Worm (Caenorhabditis elegans): Measurements from ENCODE around the gene C15C7.4.

The C15C7.4 gene

ce11 chrX:3111066-3111465, 34.3 kb upstream of the C15C7.4 start:
- TF ChIP-seq unc-42 (tag; optimal IDR thresholded peaks at IDR 0.05) (peak; percentile 71), fkh-10 (GFP tag; optimal IDR thresholded peaks at IDR 0.05) (no peak), unc-3 (GFP tag; conservative IDR thresholded peaks at IDR 0.05) (no peak), unc-3 (tag; optimal IDR thresholded peaks at IDR 0.05) (peak; percentile 4)

ce11 chrX:3111687-3112086, 33.7 kb upstream of the C15C7.4 start:
- TF ChIP-seq ceh-24 (tag; optimal IDR thresholded peaks at IDR 0.05) = no peak
- TF ChIP-seq zip-5 (tag; optimal IDR thresholded peaks at IDR 0.05) = no peak
- peak; percentile 12 for TF ChIP-seq unc-55 (GFP tag; optimal IDR thresholded peaks at IDR 0.05)
- peak; percentile 14 for TF ChIP-seq unc-42 (tag; optimal IDR thresholded peaks at IDR 0.05)

- TF ChIP-seq ceh-22 (tag; optimal IDR thresholded peaks at IDR 0.05) (no peak), pqm-1 (tag; optimal IDR thresholded peaks at IDR 0.05) (no peak), eyg-1 (tag; optimal IDR thresholded peaks at IDR 0.05) (no peak), dmd-4 (tag; optimal IDR thresholded peaks at IDR 0.05; ENCODE audit: borderline replicate concordance) (no peak), mec-3 (tag; optimal IDR thresholded peaks at IDR 0.05; ENCODE audit: borderline replicate concordance) (no peak), fax-1 (tag; optimal IDR thresholded peaks at IDR 0.05) (no peak), tbx-7 (tag; optimal IDR thresholded peaks at IDR 0.05) (no peak), rnt-1 (tag; optimal IDR thresholded peaks at IDR 0.05) (no peak), tbx-2 (tag; optimal IDR thresholded peaks at IDR 0.05) (no peak), ceh-18 (tag; optimal IDR thresholded peaks at IDR 0.05) (no peak), sox-2 (GFP tag; IDR thresholded peaks at IDR 0.05) (no peak), ets-4 (tag; optimal IDR thresholded peaks at IDR 0.05) (no peak), Y22D7AL.16 (tag; optimal IDR thresholded peaks at IDR 0.05) (no peak), syd-9 (tag; optimal IDR thresholded peaks at IDR 0.05) (no peak), hlh-13 (GFP tag; optimal IDR thresholded peaks at IDR 0.05) (no peak), nhr-232 (tag; optimal IDR thresholded peaks at IDR 0.05) (no peak), ceh-9 (tag; optimal IDR thresholded peaks at IDR 0.05) (no peak)
Measured at ce11 chrX:3112946-3113427, 32.4 kb upstream of the C15C7.4 start, which contains the start of gene gpd-3. Gene gpd-3 (minus strand): TSS chrX:3113341.

ce11 chrX:3114306-3115133, 30.8 kb upstream of the C15C7.4 start, which contains the start of gene gpd-2:
Gene gpd-2 (minus strand): TSS chrX:3114689.
- TF ChIP-seq che-1 (tag; optimal IDR thresholded peaks at IDR 0.05) (no peak), nfya-1 (tag; optimal IDR thresholded peaks at IDR 0.05) (no peak), hlh-15 (tag; optimal IDR thresholded peaks at IDR 0.05) (no peak), ceh-14 (tag; optimal IDR thresholded peaks at IDR 0.05) (no peak), lim-6 (tag; optimal IDR thresholded peaks at IDR 0.05) (no peak), ceh-48 (tag; optimal IDR thresholded peaks at IDR 0.05) (no peak), ceh-34 (tag; optimal IDR thresholded peaks at IDR 0.05) (no peak), elt-4 (tag; optimal IDR thresholded peaks at IDR 0.05) (no peak), ceh-24 (tag; optimal IDR thresholded peaks at IDR 0.05) (no peak), pqm-1 (tag; optimal IDR thresholded peaks at IDR 0.05) (no peak)

ce11 chrX:3115134-3116032, 30.0 kb upstream of the C15C7.4 start:
- peak; percentile 27 for TF ChIP-seq elt-2 (tag; optimal IDR thresholded peaks at IDR 0.05)
- no peak for TF ChIP-seq pqm-1 (tag; optimal IDR thresholded peaks at IDR 0.05)
- TF ChIP-seq zip-5 (tag; optimal IDR thresholded peaks at IDR 0.05) = no peak
- no peak for TF ChIP-seq T23F11.4 (GFP tag; optimal IDR thresholded peaks at IDR 0.05)
- TF ChIP-seq dve-1 (tag; optimal IDR thresholded peaks at IDR 0.05) = no peak
- TF ChIP-seq hlh-6 (tag; optimal IDR thresholded peaks at IDR 0.05) = no peak
- no peak for TF ChIP-seq ceh-14 (tag; optimal IDR thresholded peaks at IDR 0.05)
- no peak for TF ChIP-seq odd-2 (tag; optimal IDR thresholded peaks at IDR 0.05)
- TF ChIP-seq hlh-30 (tag; optimal IDR thresholded peaks at IDR 0.05; ENCODE audit: insufficient read depth) = peak; percentile 7
- peak; percentile 34 for TF ChIP-seq mec-3 (tag; optimal IDR thresholded peaks at IDR 0.05; ENCODE audit: borderline replicate concordance)
